Worm (Caenorhabditis elegans): ENCODE data around the gene C30A5.16.

Gene C30A5.16

DNA sequence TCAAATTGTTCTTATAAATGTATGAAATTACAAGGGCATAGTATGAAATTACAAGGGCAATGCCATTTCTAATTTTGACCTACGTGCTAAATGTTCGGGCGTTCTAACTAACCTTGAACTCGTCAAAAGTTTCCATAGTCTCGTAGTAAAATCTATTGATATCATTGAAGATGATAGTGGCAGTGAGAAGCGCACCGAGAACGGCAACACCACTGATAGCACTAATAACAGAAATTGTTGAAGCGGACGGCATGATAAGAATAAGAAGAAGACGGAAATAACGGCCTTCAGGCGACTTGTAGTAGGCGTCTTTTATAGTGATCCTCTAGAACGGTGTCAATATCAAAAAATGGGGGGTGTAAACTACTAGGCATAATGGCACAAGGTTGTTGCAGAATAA, 45.4 kb downstream of the C30A5.16 start, which contains the start of gene col-91:
Gene col-91 (minus strand): TSS at position 288 of the 400 bp plus-strand sequence.
- peak; percentile 78 for TF ChIP-seq nhr-25 (tag; optimal IDR thresholded peaks at IDR 0.05)
- peak in 1 of 3 experiments; percentile 90 for TF ChIP-seq elt-3 (tag; optimal IDR thresholded peaks at IDR 0.05)
- no peak for TF ChIP-seq ceh-82 (tag; optimal IDR thresholded peaks at IDR 0.05)
- TF ChIP-seq skn-1 (tag; optimal IDR thresholded peaks at IDR 0.05) = no peak

DNA sequence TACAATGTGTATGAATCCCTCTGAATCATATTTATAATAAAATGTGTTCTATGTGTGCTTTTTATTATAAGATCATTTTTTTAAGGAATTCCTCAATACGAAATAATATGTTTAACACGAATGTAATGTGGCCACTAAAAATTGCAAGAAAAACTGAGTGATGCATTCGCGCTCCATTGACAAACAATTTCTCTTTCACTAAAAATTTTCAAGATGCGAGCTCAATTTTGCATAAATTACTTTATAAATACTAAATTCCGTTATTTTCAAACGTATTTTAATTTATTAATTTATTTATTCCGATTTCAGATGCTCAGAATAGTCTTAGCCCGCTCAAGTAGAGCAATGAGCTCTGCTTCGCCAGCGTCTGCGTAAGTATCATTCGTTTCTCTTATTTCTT, 47.7 kb downstream of the C30A5.16 start, which contains the start of gene mrps-9:
Gene mrps-9 (plus strand): TSS at position 310 of the 400 bp plus-strand sequence.
- TF ChIP-seq nhr-237 (tag; optimal IDR thresholded peaks at IDR 0.05) (no peak), lin-15B (tag; optimal IDR thresholded peaks at IDR 0.05) (peak; percentile 51), daf-12 (tag; optimal IDR thresholded peaks at IDR 0.05) (no peak), nfya-1 (tag; optimal IDR thresholded peaks at IDR 0.05; ENCODE audit: insufficient read depth) (peak; percentile 3), sea-2 (GFP tag; optimal IDR thresholded peaks at IDR 0.05) (no peak)

DNA sequence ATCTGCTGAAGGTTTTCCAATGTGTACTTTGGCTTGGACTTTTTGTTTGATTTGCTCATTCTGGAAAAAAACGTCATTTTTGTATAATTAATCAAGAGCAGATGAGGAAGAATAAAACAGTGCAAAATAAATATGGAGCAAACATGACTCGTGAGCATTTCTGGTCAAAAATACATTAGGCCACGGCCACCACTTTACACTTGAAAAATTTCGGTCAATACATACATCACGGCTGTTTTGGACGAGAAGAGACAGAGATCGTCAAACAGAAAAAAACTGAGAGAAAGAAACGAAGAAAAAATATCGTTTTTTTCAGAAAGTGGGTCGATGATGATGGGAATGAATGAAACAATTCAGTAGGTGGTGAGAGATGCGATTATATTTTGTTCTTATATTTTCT, 50.3 kb downstream of the C30A5.16 start, which contains the start of the genes F09G8.7 and crn-7:
Gene F09G8.7 (minus strand): TSS at position 60 of the 400 bp plus-strand sequence.
Gene crn-7 (plus strand): TSS at position 236 of the 400 bp plus-strand sequence.
- TF ChIP-seq ztf-4 (tag; optimal IDR thresholded peaks at IDR 0.05) (no peak), skn-1 (tag; optimal IDR thresholded peaks at IDR 0.05) (no peak), fkh-10 (GFP tag; optimal IDR thresholded peaks at IDR 0.05) (no peak), nfya-1 (tag; optimal IDR thresholded peaks at IDR 0.05; ENCODE audit: insufficient read depth) (peak; percentile 51), pqm-1 (tag; optimal IDR thresholded peaks at IDR 0.05) (no peak), ztf-11 (tag; optimal IDR thresholded peaks at IDR 0.05) (no peak), hmg-11 (tag; optimal IDR thresholded peaks at IDR 0.05) (no peak), nhr-76 (tag; optimal IDR thresholded peaks at IDR 0.05) (no peak), ceh-28 (tag; optimal IDR thresholded peaks at IDR 0.05) (no peak), elt-3 (tag; optimal IDR thresholded peaks at IDR 0.05) (no peak), unc-62 (GFP tag; optimal IDR thresholded peaks at IDR 0.05) (no peak), ceh-82 (tag; optimal IDR thresholded peaks at IDR 0.05) (no peak), nhr-23 (tag; optimal IDR thresholded peaks at IDR 0.05) (peak; percentile 42), nhr-67 (tag; optimal IDR thresholded peaks at IDR 0.05) (no peak), elt-1 (tag; optimal IDR thresholded peaks at IDR 0.05) (no peak), egl-27 (tag; optimal IDR thresholded peaks at IDR 0.05) (no peak), lin-15B (tag; optimal IDR thresholded peaks at IDR 0.05) (peak; percentile 71), nhr-237 (tag; optimal IDR thresholded peaks at IDR 0.05) (no peak), ama-1 (optimal IDR thresholded peaks at IDR 0.05) (no peak), nhr-25 (tag; optimal IDR thresholded peaks at IDR 0.05) (peak; percentile 9), sea-2 (GFP tag; optimal IDR thresholded peaks at IDR 0.05) (no peak), nhr-28 (tag; optimal IDR thresholded peaks at IDR 0.05) (no peak), egl-5 (tag; optimal IDR thresholded peaks at IDR 0.05) (no peak), snpc-4 (tag; optimal IDR thresholded peaks at IDR 0.05) (peak; percentile 26), daf-12 (tag; optimal IDR thresholded peaks at IDR 0.05) (no peak), mdl-1 (tag; optimal IDR thresholded peaks at IDR 0.05) (no peak), pha-4 (tag; optimal IDR thresholded peaks at IDR 0.05) (peak; percentile 61), nhr-11 (tag; optimal IDR thresholded peaks at IDR 0.05) (no peak), fkh-2 (tag; optimal IDR thresholded peaks at IDR 0.05) (no peak), eor-1 (tag; optimal IDR thresholded peaks at IDR 0.05) (no peak), nhr-12 (tag; optimal IDR thresholded peaks at IDR 0.05) (no peak), tbx-2 (tag; optimal IDR thresholded peaks at IDR 0.05) (no peak), R02D3.7 (tag; optimal IDR thresholded peaks at IDR 0.05) (no peak)

Measured in whole organism, L3 larva.